Comparison of ENCODE assay signal across 4 worm cellular contexts in genomic region chrIV:12040431-12040830, ce11.
TF ChIP-seq lines count a peak whose summit lies in the region.

No protein-coding gene starts in this region.

TF ChIP-seq in whole organism, L1 larva, 84 proteins besides CTCF, POLR2A, EP300 and RAD21:
- TF ChIP-seq ceh-90 (tag; optimal IDR thresholded peaks at IDR 0.05; lab: Kevin White, UChicago): no peak
- TF ChIP-seq nhr-90 (tag; optimal IDR thresholded peaks at IDR 0.05; lab: Kevin White, UChicago; ENCODE audit: poor library complexity): no peak
- TF ChIP-seq xbp-1 (tag; optimal IDR thresholded peaks at IDR 0.05; lab: Kevin White, UChicago): no peak
- TF ChIP-seq elt-2 (tag; optimal IDR thresholded peaks at IDR 0.05; lab: Kevin White, UChicago): peak; percentile 14
- TF ChIP-seq lin-35 (GFP tag; optimal IDR thresholded peaks at IDR 0.05; lab: Kevin White, UChicago): peak in 1 of 2 experiments; percentile 50
- no peak for TF ChIP-seq sptf-1 (tag; optimal IDR thresholded peaks at IDR 0.05; lab: Kevin White, UChicago)
- peak; percentile 64 for TF ChIP-seq blmp-1 (tag; optimal IDR thresholded peaks at IDR 0.05; lab: Kevin White, UChicago)
- peak; percentile 2 for TF ChIP-seq nhr-71 (tag; optimal IDR thresholded peaks at IDR 0.05; lab: Kevin White, UChicago)

TF ChIP-seq in whole organism, L2 larva, 48 proteins besides CTCF, POLR2A, EP300 and RAD21:
- TF ChIP-seq fos-1 (tag; optimal IDR thresholded peaks at IDR 0.05; lab: Kevin White, UChicago) (peak; percentile 60), sma-9 (GFP tag; optimal IDR thresholded peaks at IDR 0.05; lab: Kevin White, UChicago) (peak; percentile 23), sma-9 (tag; optimal IDR thresholded peaks at IDR 0.05; lab: Kevin White, UChicago) (no peak), mab-5 (tag; optimal IDR thresholded peaks at IDR 0.05; lab: Kevin White, UChicago) (no peak), nhr-129 (tag; optimal IDR thresholded peaks at IDR 0.05; lab: Kevin White, UChicago) (peak; percentile 35)

TF ChIP-seq in whole organism, L4 larva, 104 proteins besides CTCF, POLR2A, EP300 and RAD21:
- TF ChIP-seq mxl-3 (GFP tag; optimal IDR thresholded peaks at IDR 0.05; lab: Kevin White, UChicago) (peak; percentile 30), nhr-28 (tag; optimal IDR thresholded peaks at IDR 0.05; lab: Kevin White, UChicago) (peak; percentile 44), dve-1 (tag; optimal IDR thresholded peaks at IDR 0.05; lab: Kevin White, UChicago; ENCODE audit: insufficient read depth) (peak; percentile 0), zfp-3 (GFP tag; conservative IDR thresholded peaks at IDR 0.05; lab: Robert Waterston, UW) (no peak), nhr-111 (GFP tag; optimal IDR thresholded peaks at IDR 0.05; lab: Kevin White, UChicago) (no peak), unc-62 (GFP tag; optimal IDR thresholded peaks at IDR 0.05 in 1 of 2; lab: Kevin White, UChicago) (peak in 1 of 2 experiments; percentile 43), unc-62 (tag; optimal IDR thresholded peaks at IDR 0.05; lab: Kevin White, UChicago) (no peak), aha-1 (tag; lab: Kevin White, UChicago) (peak; percentile 46), hlh-30 (tag; optimal IDR thresholded peaks at IDR 0.05; lab: Kevin White, UChicago; ENCODE audit: insufficient read depth) (peak; percentile 81), cey-2 (tag; optimal IDR thresholded peaks at IDR 0.05; lab: Kevin White, UChicago; ENCODE audit: borderline replicate concordance, insufficient read depth) (no peak), daf-16 (GFP tag; optimal IDR thresholded peaks at IDR 0.05; lab: Kevin White, UChicago) (no peak), daf-16 (tag; optimal IDR thresholded peaks at IDR 0.05; lab: Kevin White, UChicago) (peak; percentile 36), pha-4 (GFP tag; IDR thresholded peaks at IDR 0.05; lab: Robert Waterston, UW) (no peak), pha-4 (tag; optimal IDR thresholded peaks at IDR 0.05; lab: Kevin White, UChicago) (no peak), hlh-11 (tag; optimal IDR thresholded peaks at IDR 0.05; lab: Kevin White, UChicago) (peak; percentile 39)

TF ChIP-seq in whole organism, young adult, 124 proteins besides CTCF, POLR2A, EP300 and RAD21:
- TF ChIP-seq nhr-80 (tag; optimal IDR thresholded peaks at IDR 0.05; lab: Kevin White, UChicago): peak; percentile 76
- no peak for TF ChIP-seq lir-1 (GFP tag; conservative IDR thresholded peaks at IDR 0.05; lab: Robert Waterston, UW)
TF ChIP-seq in whole organism, young adult: peak in this region for 1.
